Worm (Caenorhabditis elegans) whole organism, L4 larva: Measurements from ENCODE around the gene Y57G11C.8.
"Not testable (repeated sequence)": the region's sequence is repeated elsewhere in the genome, so short reads cannot be mapped to it uniquely, and the experiment has no call there.

ENCODE experiments used
- F49E8.2 ChIP-seq: sonication (generic microtip); optimal IDR thresholded peaks from 2 replicates; lab custom pipeline; 2016; ENCODE audit warnings: missing compliant biosample characterization, mild to moderate bottlenecking, missing genetic modification characterization, borderline replicate concordance
- T26A8.4 ChIP-seq: fragments of 200-800 bp; sonication (Bioruptor generic); IDR thresholded peaks from 2 replicates; pipeline ENCODE4 v1.3.6; 2022; ENCODE audit warnings: missing genetic modification characterization, missing compliant biosample characterization
- Y75B8A.6 ChIP-seq: fragments of 200-800 bp; sonication (Bioruptor generic); IDR thresholded peaks from 2 replicates; pipeline ENCODE4 v1.3.6; 2022; ENCODE audit warnings: missing genetic modification reagents, missing genetic modification characterization, missing compliant biosample characterization
- ZK337.2 ChIP-seq: fragments of 200-800 bp; sonication (Bioruptor generic); IDR thresholded peaks from 2 replicates; pipeline ENCODE4 v1.3.6; 2022; ENCODE audit warnings: missing genetic modification reagents, missing genetic modification characterization, missing compliant biosample characterization
- ZK546.5 ChIP-seq, 2 experiments: sonication (generic microtip); optimal IDR thresholded peaks; 2 replicates each; lab custom pipeline; 2017; ENCODE audit warnings: missing biosample characterization in 2 of 2, missing genetic modification characterization in 2 of 2
- aha-1 ChIP-seq: fragments of 150-350 bp; peaks from one replicate; lab custom pipeline; 2014; ENCODE audit warnings: missing biosample characterization, missing genetic modification characterization
- aly-2 ChIP-seq: sonication (generic microtip); optimal IDR thresholded peaks from 2 replicates; lab custom pipeline; 2018; ENCODE audit warnings: missing biosample characterization, missing genetic modification characterization
- ama-1 ChIP-seq: fragments of 150-350 bp; optimal IDR thresholded peaks from 2 replicates; lab custom pipeline; 2014; ENCODE audit warnings: inconsistent platforms, mixed read lengths
- ceh-20 ChIP-seq: fragments of 200-800 bp; sonication (Bioruptor generic); IDR thresholded peaks from 2 replicates; pipeline ENCODE4 v1.3.6; 2022; ENCODE audit warnings: missing genetic modification reagents, missing genetic modification characterization, missing compliant biosample characterization
- daf-16 ChIP-seq, 3 experiments: sonication (generic microtip); optimal IDR thresholded peaks; 2 replicates each; lab custom pipeline; 2016 to 2017; ENCODE audit warnings: missing genetic modification characterization in 3 of 3, missing genetic modification reagents in 3 of 3, mild to moderate bottlenecking in 2 of 3, missing compliant biosample characterization in 2 of 3, missing biosample characterization in 1 of 3, moderate library complexity in 1 of 3
- dve-1 ChIP-seq: sonication (generic microtip); optimal IDR thresholded peaks from 2 replicates; lab custom pipeline; 2017; ENCODE audit warnings: antibody characterized with exemption, mild to moderate bottlenecking, missing genetic modification characterization, missing compliant biosample characterization; ENCODE audit not compliant: insufficient read depth
- gei-8 ChIP-seq: fragments of 200-800 bp; sonication (Bioruptor generic); optimal IDR thresholded peaks from 2 replicates; lab custom pipeline; 2018; ENCODE audit warnings: mild to moderate bottlenecking, missing genetic modification characterization, missing compliant biosample characterization
- hif-1 ChIP-seq, 2 experiments: sonication (generic microtip); optimal IDR thresholded peaks; 2 replicates each; lab custom pipeline; 2016 to 2017; ENCODE audit warnings: missing compliant biosample characterization in 2 of 2, missing genetic modification characterization in 2 of 2, missing genetic modification reagents in 2 of 2, missing genotype in 2 of 2, mild to moderate bottlenecking in 1 of 2
- hmg-1.1 ChIP-seq: fragments of 200-800 bp; sonication (Bioruptor generic); IDR thresholded peaks from 2 replicates; pipeline ENCODE4 v1.3.6; 2022; ENCODE audit warnings: missing genetic modification reagents, missing genetic modification characterization, missing compliant biosample characterization
- lim-7 ChIP-seq: fragments of 200-800 bp; sonication (Bioruptor generic); IDR thresholded peaks from 2 replicates; pipeline ENCODE4 v1.3.6; 2022; ENCODE audit warnings: missing genetic modification characterization, missing compliant biosample characterization
- lin-29 ChIP-seq: fragments of 200-800 bp; sonication (Bioruptor generic); IDR thresholded peaks from 2 replicates; pipeline ENCODE4 v1.3.6; 2022; ENCODE audit warnings: missing genetic modification reagents, missing genetic modification characterization, missing compliant biosample characterization
- lin-38 ChIP-seq: fragments of 200-800 bp; sonication (Bioruptor generic); IDR thresholded peaks from 2 replicates; pipeline ENCODE4 v1.3.6; 2022; ENCODE audit warnings: missing genetic modification reagents, missing genetic modification characterization, missing compliant biosample characterization
- lin-39 ChIP-seq: fragments of 150-350 bp; optimal IDR thresholded peaks from 2 replicates; lab custom pipeline; 2014; ENCODE audit warnings: missing biosample characterization, missing genetic modification reagents, missing genetic modification characterization
- mes-2 ChIP-seq: sonication (generic microtip); optimal IDR thresholded peaks from 2 replicates; lab custom pipeline; 2016; ENCODE audit warnings: missing genotype, mild to moderate bottlenecking, missing genetic modification characterization, missing compliant biosample characterization; ENCODE audit not compliant: poor library complexity, severe bottlenecking
- nhr-10 ChIP-seq: fragments of 150-350 bp; optimal IDR thresholded peaks from 2 replicates; lab custom pipeline; 2014; ENCODE audit warnings: missing biosample characterization, missing genetic modification characterization
- nhr-28 ChIP-seq: fragments of 150-350 bp; optimal IDR thresholded peaks from 2 replicates; lab custom pipeline; 2014; ENCODE audit warnings: missing biosample characterization, missing genetic modification characterization
- nhr-76 ChIP-seq: fragments of 150-350 bp; optimal IDR thresholded peaks from 2 replicates; lab custom pipeline; 2014; ENCODE audit warnings: missing biosample characterization, missing genetic modification characterization
- pha-4 ChIP-seq, 2 experiments: fragments of 150-350 bp in 1 of 2; fragments of 200-800 bp in 1 of 2; sonication (Bioruptor generic) in 1 of 2; IDR thresholded peaks in 1 of 2; optimal IDR thresholded peaks in 1 of 2; 2 replicates each; pipeline versions ENCODE4 v1.3.6 to Lab custom; 2014 to 2022; ENCODE audit warnings: missing genetic modification characterization in 2 of 2, missing genetic modification reagents in 2 of 2, missing biosample characterization in 1 of 2, missing compliant biosample characterization in 1 of 2
- rbr-2 ChIP-seq: sonication (generic microtip); optimal IDR thresholded peaks from 2 replicates; lab custom pipeline; 2016; ENCODE audit warnings: missing genotype, missing genetic modification characterization, missing compliant biosample characterization
- set-16 ChIP-seq: fragments of 200-800 bp; sonication (Bioruptor generic); IDR thresholded peaks from 2 replicates; pipeline ENCODE4 v1.3.6; 2022; ENCODE audit warnings: missing genetic modification reagents, missing genetic modification characterization, missing compliant biosample characterization
- skn-1 ChIP-seq: fragments of 150-350 bp; optimal IDR thresholded peaks from 2 replicates; lab custom pipeline; 2014; ENCODE audit warnings: missing biosample characterization, missing genetic modification characterization
- snpc-1.2 ChIP-seq: fragments of 200-800 bp; sonication (Bioruptor generic); IDR thresholded peaks from 2 replicates; pipeline ENCODE4 v1.3.6; 2022; ENCODE audit warnings: missing genetic modification reagents, missing genetic modification characterization, missing compliant biosample characterization
- tag-97 ChIP-seq: fragments of 200-800 bp; sonication (Bioruptor generic); IDR thresholded peaks from 2 replicates; pipeline ENCODE4 v1.3.6; 2022; ENCODE audit warnings: missing genetic modification characterization, missing compliant biosample characterization
- unc-62 ChIP-seq, 3 experiments: fragments of 150-350 bp in 1 of 3; sonication (generic microtip); optimal IDR thresholded peaks in 2 of 3; peaks in 1 of 3; 1 replicate in 1 of 3; 2 replicates in 2 of 3; lab custom pipeline; 2014 to 2017; ENCODE audit warnings: missing biosample characterization in 3 of 3, missing genetic modification characterization in 3 of 3, missing genetic modification reagents in 3 of 3, missing genotype in 1 of 3
- vab-7 ChIP-seq: fragments of 200-800 bp; sonication (Bioruptor generic); IDR thresholded peaks from 2 replicates; pipeline ENCODE4 v1.3.6; 2022; ENCODE audit warnings: missing genetic modification reagents, missing genetic modification characterization, missing compliant biosample characterization
- zip-2 ChIP-seq: fragments of 150-350 bp; optimal IDR thresholded peaks from 2 replicates; lab custom pipeline; 2014; ENCODE audit warnings: missing biosample characterization, missing genetic modification characterization

The Y57G11C.8 gene

DNA sequence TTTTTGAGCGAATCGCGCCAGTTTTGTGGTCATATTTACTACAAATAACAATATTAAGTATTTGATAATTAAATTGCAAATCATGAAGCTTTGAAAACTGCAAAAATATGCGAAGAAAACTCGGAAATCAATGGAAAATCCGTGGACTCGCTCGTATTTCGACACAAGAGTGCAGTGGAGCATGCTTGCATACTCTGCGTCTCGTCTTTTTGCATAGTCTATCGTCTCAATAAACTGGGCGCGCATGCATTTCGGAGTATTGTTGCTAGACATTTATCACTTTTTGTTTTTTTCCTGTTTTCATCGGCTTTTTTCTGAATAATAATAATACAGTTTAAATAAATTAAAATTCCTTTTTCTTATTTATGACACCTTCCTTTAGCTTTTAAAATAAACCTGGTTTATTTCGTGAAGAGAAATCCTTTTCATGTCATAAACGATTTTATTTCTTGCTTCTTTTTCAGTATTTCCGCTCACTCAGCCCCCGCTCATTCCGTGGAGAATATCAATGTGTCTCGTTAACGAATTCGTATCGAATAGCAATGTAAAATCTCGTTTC, 13.9 kb upstream of the Y57G11C.8 start, which contains the start of the genes mrps-7 and Y57G11C.3 (continued):
- TF ChIP-seq rbr-2 (peak; percentile 85), Y75B8A.6 (GFP tag; lab: Robert Waterston, UW) (no peak), T26A8.4 (GFP tag; lab: Robert Waterston, UW) (peak; percentile 76)
- TF ChIP-seq, all 104 proteins: peak for 51

DNA sequence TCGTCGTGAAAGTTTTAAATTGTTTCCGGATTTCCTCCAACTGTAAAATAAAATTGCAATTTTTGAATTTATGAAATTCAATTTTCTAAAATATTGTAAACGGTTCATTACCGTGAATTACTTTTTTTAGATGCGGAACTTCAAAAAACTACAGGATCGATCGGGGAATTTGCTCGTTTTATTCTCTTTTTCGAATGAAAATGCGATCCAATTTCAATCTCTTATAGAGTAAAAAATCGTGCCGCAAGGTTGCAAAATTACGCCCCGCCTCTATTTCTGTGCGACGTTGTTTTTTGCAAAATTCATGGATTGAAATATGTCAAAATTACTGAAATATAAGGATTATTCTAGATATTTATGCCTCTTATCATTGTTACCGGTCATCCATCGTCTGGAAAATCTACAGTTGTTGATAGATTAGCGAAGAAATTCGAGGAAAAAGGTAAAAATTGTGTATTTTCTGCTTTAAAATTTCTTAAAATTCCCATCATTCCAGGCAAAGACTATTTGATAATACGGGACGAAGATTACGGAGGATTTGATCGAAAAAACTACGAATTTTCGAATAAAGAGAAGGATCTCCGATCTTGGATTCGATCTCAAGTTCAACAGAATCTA, 12.3 kb upstream of the Y57G11C.8 start, which contains the start of gene Y57G11C.43:
Gene Y57G11C.43 (plus strand): TSS at position 224 of the 618 bp plus-strand sequence.
- TF ChIP-seq mes-2 (tag; lab: Kevin White, UChicago) (peak; percentile 27), lin-39 (no peak), lin-29 (GFP tag; lab: Robert Waterston, UW) (no peak), lin-38 (GFP tag; lab: Robert Waterston, UW) (peak; percentile 66), pha-4 (GFP tag; IDR thresholded peaks at IDR 0.05; lab: Robert Waterston, UW) (peak; percentile 21; the same call in 1 of the 2 replicates), pha-4 (tag; optimal IDR thresholded peaks at IDR 0.05; lab: Kevin White, UChicago) (no peak), snpc-1.2 (GFP tag; lab: Robert Waterston, UW) (peak; percentile 83), aha-1 (tag; lab: Kevin White, UChicago) (peak; percentile 66), ama-1 (lab: Kevin White, UChicago) (peak; percentile 7), nhr-28 (tag; lab: Kevin White, UChicago) (no peak), dve-1 (tag; lab: Kevin White, UChicago) (peak; percentile 14)

DNA sequence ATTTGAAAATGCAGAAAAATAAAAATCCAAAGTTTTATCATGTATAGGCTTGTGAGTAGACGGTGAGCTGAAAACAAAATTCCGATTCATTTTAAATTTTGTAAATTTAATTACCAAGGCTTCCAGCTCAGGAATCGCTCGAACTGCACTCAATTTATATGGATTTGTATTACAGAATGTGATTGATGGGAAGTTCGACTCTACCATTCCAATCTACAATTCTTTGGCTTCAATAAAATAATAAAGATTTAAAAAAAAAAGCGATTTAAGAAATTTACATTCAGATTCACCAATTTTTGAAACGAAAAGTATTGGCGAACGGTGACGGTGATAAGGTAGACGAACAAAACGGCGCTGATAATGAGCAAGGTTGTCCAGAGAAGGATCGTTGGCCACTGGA, 11.0 kb upstream of the Y57G11C.8 start:
- no peak for TF ChIP-seq snpc-1.2 (GFP tag; lab: Robert Waterston, UW)
- peak; percentile 33; the same call in 1 of the 2 replicates for TF ChIP-seq lin-38 (GFP tag; lab: Robert Waterston, UW)

DNA sequence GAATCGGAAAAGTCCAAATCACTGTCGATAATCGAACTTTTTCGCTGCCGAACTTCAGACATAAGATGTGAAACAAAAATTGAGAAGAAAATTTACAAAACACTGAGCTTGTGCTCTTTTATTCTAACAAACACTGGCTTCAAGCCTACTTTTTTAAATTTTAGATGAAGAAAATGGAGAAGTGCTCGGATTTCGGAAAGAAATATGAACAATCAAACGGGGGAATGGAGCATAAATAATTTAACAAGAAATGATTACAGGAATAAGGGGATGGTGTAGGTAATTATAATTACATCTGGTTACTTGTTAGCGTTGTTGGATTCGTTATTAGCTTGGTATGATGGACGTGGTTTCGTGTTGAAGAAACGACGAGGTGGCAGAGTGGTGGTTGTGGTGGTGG, 10.3 kb upstream of the Y57G11C.8 start, which contains the start of gene degl-1:
Gene degl-1 (minus strand): TSS at position 101 of the 400 bp plus-strand sequence.
- TF ChIP-seq skn-1 (tag; lab: Kevin White, UChicago) = no peak

DNA sequence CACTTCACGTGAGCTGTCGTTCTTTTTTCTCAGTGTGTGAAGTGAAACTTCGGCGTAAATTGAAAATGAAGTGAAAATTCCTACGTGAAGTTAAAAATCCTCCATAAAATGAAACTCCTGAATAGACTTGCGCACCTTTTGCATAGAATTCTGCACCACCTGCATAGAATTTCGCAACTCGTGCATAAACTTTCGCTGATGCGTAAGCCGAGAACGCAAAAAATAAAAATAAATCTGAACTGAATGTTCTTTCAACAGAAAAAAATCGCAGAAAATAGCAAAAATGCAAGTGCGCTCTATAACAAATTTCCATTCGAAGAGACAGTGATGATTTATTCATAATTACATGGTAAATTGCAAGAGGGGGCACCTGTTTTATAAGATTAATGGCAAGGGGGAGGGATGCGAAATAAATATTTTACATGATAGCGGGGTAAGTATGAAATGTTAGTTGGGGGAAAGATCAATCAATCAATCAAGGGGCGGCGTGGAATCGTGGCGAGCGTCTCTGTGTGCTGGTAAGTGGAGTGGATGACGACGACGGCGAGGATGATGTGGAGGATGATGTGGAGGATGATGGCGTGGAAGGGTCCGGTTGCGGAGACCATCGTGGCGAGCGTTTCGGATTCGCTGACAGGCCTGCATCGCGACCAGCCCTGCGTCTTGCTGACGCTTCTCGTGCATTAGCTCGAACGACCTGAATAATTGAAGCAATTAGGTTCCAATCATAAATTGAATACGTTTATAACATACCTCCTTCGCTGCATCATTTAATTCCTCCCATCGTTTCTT, 8.2 kb upstream of the Y57G11C.8 start, which contains the start of gene Y57G11C.36:
Gene Y57G11C.36 (minus strand): TSS at position 502 of the 792 bp plus-strand sequence.
- TF ChIP-seq snpc-1.2 (GFP tag; lab: Robert Waterston, UW) (0 out of 2 replicates have a peak, but pooled peaks have one; percentile 26), zip-2 (tag; lab: Kevin White, UChicago) (no peak), nhr-76 (no peak), set-16 (GFP tag; lab: Robert Waterston, UW) (peak; percentile 79)
- TF ChIP-seq, all 104 proteins: peak for 2

DNA sequence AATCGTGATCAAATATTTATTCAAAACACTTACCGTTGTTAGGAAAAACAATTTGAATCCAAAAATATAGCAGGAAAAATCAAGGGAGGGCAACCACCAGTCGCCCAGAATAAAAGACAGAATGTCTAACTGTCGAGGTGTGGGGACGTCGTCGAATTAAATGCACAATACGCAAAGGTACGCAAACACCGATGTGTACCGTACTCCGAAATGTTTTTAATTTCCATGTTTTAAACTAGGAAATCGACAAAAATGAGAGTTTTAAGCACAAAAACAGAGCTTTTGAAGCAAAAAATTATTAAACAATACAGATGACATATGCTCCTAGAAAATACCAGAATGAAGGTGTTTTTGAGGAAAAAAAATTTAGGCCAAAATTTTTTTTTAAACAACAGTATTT, 7.2 kb upstream of the Y57G11C.8 start, which contains the start of gene Y57G11C.51:
Gene Y57G11C.51 (minus strand): TSS at position 101 of the 400 bp plus-strand sequence.
- not testable (repeated sequence) for TF ChIP-seq ZK546.5 (tag; optimal IDR thresholded peaks at IDR 0.05; lab: Kevin White, UChicago); vab-7 (GFP tag; lab: Robert Waterston, UW); nhr-10 (tag; lab: Kevin White, UChicago)

DNA sequence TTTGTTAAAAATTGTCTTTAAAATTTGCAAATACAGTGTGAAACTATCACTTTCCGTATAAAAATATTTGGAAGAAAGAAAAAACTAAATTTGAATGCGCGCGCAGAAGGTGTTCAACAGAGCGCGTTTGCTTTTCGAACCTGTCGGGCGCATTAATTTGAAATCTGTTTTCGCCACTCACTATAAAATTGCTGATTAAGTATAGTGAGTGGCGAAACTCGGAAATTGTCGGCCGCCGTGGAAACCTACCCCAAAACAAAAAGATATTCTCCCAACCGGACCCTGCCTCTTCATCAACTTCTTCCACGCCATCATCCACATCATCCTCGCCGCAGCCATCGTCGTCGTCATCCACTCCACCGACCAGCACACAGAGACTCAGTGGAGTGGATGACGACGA, 1.1 kb upstream of the Y57G11C.8 start:
- peak; percentile 66 for TF ChIP-seq F49E8.2 (tag; lab: Kevin White, UChicago)

DNA sequence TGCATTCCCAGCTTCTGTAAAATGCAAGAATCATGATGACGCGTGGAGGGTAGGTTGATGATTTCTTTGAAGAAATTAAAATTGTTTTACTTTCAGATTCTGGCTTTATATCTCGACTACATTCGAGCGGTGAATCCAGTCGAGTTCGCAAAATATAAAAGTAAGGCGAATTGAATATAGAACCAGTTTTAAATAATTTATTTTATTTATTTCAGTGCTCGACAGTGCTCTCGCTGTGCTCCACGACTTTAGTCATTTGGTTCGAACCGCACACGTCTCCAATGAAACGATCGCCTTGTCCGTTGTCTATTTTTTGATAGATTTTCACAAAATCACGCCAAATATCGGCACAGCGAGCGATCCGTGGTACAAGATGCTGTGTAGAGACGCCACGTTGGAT, 574 bp downstream of the Y57G11C.8 start, which contains the start of gene Y57G11C.1130:
Gene Y57G11C.1130 (plus strand): TSS at position 301 of the 400 bp plus-strand sequence.
- no peak for TF ChIP-seq lim-7 (GFP tag; lab: Robert Waterston, UW)
- no peak for TF ChIP-seq ZK337.2
- no peak for TF ChIP-seq rbr-2
- TF ChIP-seq unc-62 (GFP tag; optimal IDR thresholded peaks at IDR 0.05 in 1 of 2; lab: Kevin White, UChicago) = no peak
- no peak for TF ChIP-seq unc-62 (tag; optimal IDR thresholded peaks at IDR 0.05; lab: Kevin White, UChicago)
- no peak for TF ChIP-seq tag-97 (GFP tag; lab: Robert Waterston, UW)
- no peak for TF ChIP-seq ZK546.5 (tag; optimal IDR thresholded peaks at IDR 0.05; lab: Kevin White, UChicago)
- no peak for TF ChIP-seq gei-8
- no peak for TF ChIP-seq aly-2 (tag; lab: Kevin White, UChicago)
- no peak for TF ChIP-seq ceh-20 (GFP tag; lab: Robert Waterston, UW)
- TF ChIP-seq hmg-1.1 = no peak
- TF ChIP-seq daf-16 (GFP tag; optimal IDR thresholded peaks at IDR 0.05; lab: Kevin White, UChicago) = no peak
- TF ChIP-seq daf-16 (tag; optimal IDR thresholded peaks at IDR 0.05; lab: Kevin White, UChicago) = no peak
- no peak for TF ChIP-seq hif-1 (tag; optimal IDR thresholded peaks at IDR 0.05; lab: Kevin White, UChicago)
